Worm (Caenorhabditis elegans) whole organism, L2 larva: ENCODE measurements around the gene pxmp-4.

ENCODE experiments used
- dmd-4 ChIP-seq: sonication (generic microtip); optimal IDR thresholded peaks from 2 replicates; lab custom pipeline; 2017; ENCODE audit warnings: missing biosample characterization, missing genetic modification characterization
- egl-27 ChIP-seq: sonication (generic microtip); optimal IDR thresholded peaks from 3 replicates; lab custom pipeline; 2017; ENCODE audit warnings: missing biosample characterization, missing genetic modification reagents, missing genetic modification characterization
- elt-3 ChIP-seq: sonication (generic microtip); optimal IDR thresholded peaks from 2 replicates; lab custom pipeline; 2017; ENCODE audit warnings: missing biosample characterization, missing genetic modification characterization
- lin-11 ChIP-seq: fragments of 150-350 bp; sonication (generic microtip); optimal IDR thresholded peaks from 2 replicates; lab custom pipeline; 2014; ENCODE audit warnings: missing biosample characterization, missing genetic modification characterization, inconsistent platforms, mixed read lengths
- lsy-2 ChIP-seq, 2 experiments: fragments of 150-350 bp in 1 of 2; sonication (generic microtip) in 1 of 2; optimal IDR thresholded peaks; 2 replicates each; lab custom pipeline; 2014 to 2017; ENCODE audit warnings: missing biosample characterization in 2 of 2, missing genetic modification characterization in 2 of 2
- nhr-25 ChIP-seq: fragments of 150-350 bp; sonication (generic microtip); optimal IDR thresholded peaks from 3 replicates; lab custom pipeline; 2014; ENCODE audit warnings: missing biosample characterization, missing genetic modification characterization
- sem-4 ChIP-seq: fragments of 150-350 bp; optimal IDR thresholded peaks from 2 replicates; lab custom pipeline; 2014; ENCODE audit warnings: missing biosample characterization, missing genetic modification reagents, missing genetic modification characterization
- sma-9 ChIP-seq, 2 experiments: fragments of 150-350 bp in 1 of 2; sonication (generic microtip) in 1 of 2; optimal IDR thresholded peaks; 2 replicates each; lab custom pipeline; 2014 to 2016; ENCODE audit warnings: missing genetic modification characterization in 2 of 2, mild to moderate bottlenecking in 1 of 2, missing biosample characterization in 1 of 2, missing compliant biosample characterization in 1 of 2, missing genetic modification reagents in 1 of 2, moderate library complexity in 1 of 2

DNA sequence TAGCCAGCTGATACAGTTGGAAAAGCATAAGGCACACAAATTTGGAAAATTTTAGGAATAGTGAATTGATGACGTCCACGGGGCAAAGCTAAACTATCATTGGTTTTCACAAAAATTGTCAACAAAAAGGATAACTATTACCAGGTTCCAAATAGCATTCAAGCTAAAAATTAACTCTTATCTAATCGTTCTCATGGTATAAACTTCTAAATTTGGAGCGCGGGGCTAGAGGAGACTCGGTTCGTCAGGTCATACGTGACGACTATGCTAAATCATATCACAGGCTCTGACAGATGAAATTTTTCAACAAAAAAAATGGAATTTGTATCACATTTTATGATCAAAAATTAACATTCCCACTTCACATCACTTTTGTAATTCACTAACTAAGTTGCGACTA is 37.8 kb downstream of the pxmp-4 start:
- TF ChIP-seq nhr-25 (tag; lab: Kevin White, UChicago) (no peak), sma-9 (GFP tag; optimal IDR thresholded peaks at IDR 0.05; lab: Kevin White, UChicago) (no peak), sma-9 (tag; optimal IDR thresholded peaks at IDR 0.05; lab: Kevin White, UChicago) (no peak), lsy-2 (tag; optimal IDR thresholded peaks at IDR 0.05; lab: Kevin White, UChicago) (no peak), sem-4 (tag; lab: Kevin White, UChicago) (no peak), egl-27 (tag; lab: Kevin White, UChicago) (no peak), elt-3 (tag; lab: Kevin White, UChicago) (no peak), lin-11 (tag; lab: Kevin White, UChicago) (no peak), dmd-4 (tag; lab: Kevin White, UChicago) (no peak)
